Worm (Caenorhabditis elegans): ENCODE data around the gene ZK1067.4.

ZK1067.4 gene

DNA sequence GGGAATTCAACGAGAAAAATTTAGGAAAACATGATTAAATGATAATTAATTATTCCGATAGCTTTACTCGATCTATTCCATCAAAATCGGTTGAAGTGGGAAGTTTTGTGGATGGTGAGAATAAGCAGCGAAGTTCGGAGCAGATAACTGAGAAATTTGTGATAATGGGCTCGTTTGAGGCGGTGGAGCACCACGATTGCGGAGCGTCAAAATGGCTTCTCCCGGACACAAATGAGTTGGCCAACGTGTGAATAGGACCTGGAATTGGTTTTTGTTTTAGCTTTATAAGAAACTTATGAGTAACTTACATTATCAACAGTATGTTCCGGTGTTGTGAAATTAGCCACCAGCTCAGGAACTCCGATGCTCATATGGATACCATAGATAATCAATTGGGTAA, 31.4 kb upstream of the ZK1067.4 start:
- TF ChIP-seq die-1 (tag; optimal IDR thresholded peaks at IDR 0.05), result no peak
- no peak for TF ChIP-seq him-1 (tag; optimal IDR thresholded peaks at IDR 0.05)
- no peak for TF ChIP-seq bed-1 (GFP tag; IDR thresholded peaks at IDR 0.05)
- TF ChIP-seq nfyb-1 (GFP tag; IDR thresholded peaks at IDR 0.05), result no peak
- TF ChIP-seq unc-130 (GFP tag; optimal IDR thresholded peaks at IDR 0.05), result no peak
- TF ChIP-seq aptf-2 (GFP tag; conservative IDR thresholded peaks at IDR 0.05), result no peak
- TF ChIP-seq Y56A3A.18 (GFP tag; IDR thresholded peaks at IDR 0.05), result no peak
- TF ChIP-seq ceh-79 (tag; optimal IDR thresholded peaks at IDR 0.05), result no peak
- TF ChIP-seq K11D2.4 (GFP tag; IDR thresholded peaks at IDR 0.05), result no peak
- no peak for TF ChIP-seq let-607 (tag; optimal IDR thresholded peaks at IDR 0.05)
- no peak for TF ChIP-seq B0035.1 (tag; optimal IDR thresholded peaks at IDR 0.05)
- TF ChIP-seq nhr-80 (tag; optimal IDR thresholded peaks at IDR 0.05), result no peak
- no peak for TF ChIP-seq C06A6.2 (GFP tag; conservative IDR thresholded peaks at IDR 0.05)
- TF ChIP-seq unc-62 (GFP tag; optimal IDR thresholded peaks at IDR 0.05), result no peak
- no peak for TF ChIP-seq ztf-18 (tag; optimal IDR thresholded peaks at IDR 0.05)
- TF ChIP-seq snpc-3.4 (tag; optimal IDR thresholded peaks at IDR 0.05), result no peak
- TF ChIP-seq dpl-1 (GFP tag; optimal IDR thresholded peaks at IDR 0.05), result no peak
- TF ChIP-seq tbx-9 (tag; optimal IDR thresholded peaks at IDR 0.05; ENCODE audit: borderline replicate concordance), result no peak
- TF ChIP-seq snpc-1.1 (tag; optimal IDR thresholded peaks at IDR 0.05; ENCODE audit: insufficient read depth), result no peak

- TF ChIP-seq nhr-80 (tag; optimal IDR thresholded peaks at IDR 0.05) (peak; percentile 59), nhr-120 (GFP tag; IDR thresholded peaks at IDR 0.05) (no peak), tbx-9 (tag; optimal IDR thresholded peaks at IDR 0.05; ENCODE audit: borderline replicate concordance) (no peak), aptf-3 (GFP tag; IDR thresholded peaks at IDR 0.05) (no peak), ccch-3 (GFP tag; optimal IDR thresholded peaks at IDR 0.05) (no peak), egl-44 (GFP tag; IDR thresholded peaks at IDR 0.05) (no peak), lin-35 (GFP tag; optimal IDR thresholded peaks at IDR 0.05) (no peak), F52B5.7 (tag; optimal IDR thresholded peaks at IDR 0.05) (no peak)
Measured at ce11 chrII:9181155-9181554, 29.0 kb upstream of the ZK1067.4 start.

ce11 chrII:9185915-9186314, 24.3 kb upstream of the ZK1067.4 start:
- no peak for TF ChIP-seq lag-1 (GFP tag; IDR thresholded peaks at IDR 0.05)

- no peak for TF ChIP-seq ztf-25 (GFP tag; IDR thresholded peaks at IDR 0.05)
- no peak for TF ChIP-seq Y53G8AR.9 (GFP tag; conservative IDR thresholded peaks at IDR 0.05)
- TF ChIP-seq bed-1 (GFP tag; IDR thresholded peaks at IDR 0.05), result no peak
- TF ChIP-seq ceh-58 (GFP tag; IDR thresholded peaks at IDR 0.05), result no peak
- TF ChIP-seq nhr-120 (GFP tag; IDR thresholded peaks at IDR 0.05), result no peak
- no peak for TF ChIP-seq tlf-1 (GFP tag; optimal IDR thresholded peaks at IDR 0.05)
- TF ChIP-seq hlh-26 (GFP tag; conservative IDR thresholded peaks at IDR 0.05), result no peak
- no peak for TF ChIP-seq T26A5.8 (tag; optimal IDR thresholded peaks at IDR 0.05)
- TF ChIP-seq athp-1 (tag; optimal IDR thresholded peaks at IDR 0.05), result no peak
- no peak for TF ChIP-seq C06A6.2 (GFP tag; conservative IDR thresholded peaks at IDR 0.05)
- no peak for TF ChIP-seq Y67H2A.10 (GFP tag; conservative IDR thresholded peaks at IDR 0.05)
- no peak for TF ChIP-seq pbrm-1 (GFP tag; IDR thresholded peaks at IDR 0.05)
- no peak for TF ChIP-seq nfyb-1 (GFP tag; IDR thresholded peaks at IDR 0.05)
Measured at ce11 chrII:9188380-9188779, 21.8 kb upstream of the ZK1067.4 start, which contains the start of gene sym-2. sym-2 (minus strand) TSS chrII:9188480.

Data from whole organism, young adult.